Fruit fly (Drosophila melanogaster) whole organism, larva: ENCODE results near the gene Sdic3.
"Not testable (repeated sequence)": the region's sequence is repeated elsewhere in the genome, so short reads cannot be mapped to it uniquely, and the experiment has no call there.

Experiments
- noc ChIP-seq: fragments of 200-800 bp; sonication (Bioruptor generic); optimal IDR thresholded peaks from 3 replicates; lab custom pipeline; 2019; ENCODE audit warnings: missing biosample characterization, mild to moderate bottlenecking, missing genetic modification characterization, moderate library complexity

The Sdic3 gene

DNA sequence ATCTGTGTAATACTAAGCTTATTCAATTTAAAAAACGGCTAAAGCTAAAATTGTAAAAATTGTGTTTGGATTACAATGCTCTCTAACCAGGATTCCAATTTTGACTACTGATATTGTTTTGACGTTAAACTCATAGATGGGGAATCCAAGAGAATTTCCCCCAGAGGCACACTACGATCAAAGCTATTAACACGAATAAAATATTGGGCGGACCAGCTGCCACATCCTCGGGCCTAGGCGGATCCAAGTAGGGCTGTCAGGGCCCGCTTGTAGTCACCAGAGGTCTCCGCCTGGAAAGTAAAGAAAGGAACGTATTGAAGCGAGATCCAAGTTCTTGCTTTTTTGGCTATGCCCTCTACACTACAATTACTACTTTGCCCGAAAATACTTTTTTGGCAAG lies at the start of gene Sdic3:
Gene Sdic3 (minus strand): TSS at position 101 of the 400 bp plus-strand sequence.
- not testable (repeated sequence) for TF ChIP-seq noc (tag; lab: Kevin White, UChicago)

DNA sequence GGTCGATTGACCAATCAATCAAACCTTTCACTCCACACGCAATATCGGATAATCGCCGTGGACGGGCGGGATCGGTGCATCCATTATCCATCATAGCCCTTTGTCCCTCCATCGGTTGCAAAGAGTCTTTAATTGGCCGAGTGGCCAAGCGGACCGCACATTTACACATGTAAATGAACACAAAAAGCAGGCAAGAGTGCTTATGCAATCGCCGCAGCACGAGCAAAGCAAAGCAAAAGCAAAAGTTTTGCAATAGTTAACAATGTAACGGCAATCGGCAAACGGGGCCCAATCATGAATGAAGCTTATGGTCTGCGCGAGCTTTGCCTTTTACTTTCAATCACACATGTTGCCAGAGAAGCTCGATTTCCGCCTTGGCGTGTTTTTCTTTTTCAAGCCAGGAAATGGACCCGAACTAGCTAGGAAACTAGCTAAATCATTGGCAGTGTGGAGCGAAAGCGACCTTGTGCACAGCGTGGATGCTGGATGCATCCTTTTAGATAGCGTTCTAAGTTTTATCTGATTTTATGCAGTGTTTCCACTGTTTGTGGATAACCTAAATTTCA lies 49.3 kb upstream of the Sdic3 start:
- no peak for TF ChIP-seq noc (tag; lab: Kevin White, UChicago)

DNA sequence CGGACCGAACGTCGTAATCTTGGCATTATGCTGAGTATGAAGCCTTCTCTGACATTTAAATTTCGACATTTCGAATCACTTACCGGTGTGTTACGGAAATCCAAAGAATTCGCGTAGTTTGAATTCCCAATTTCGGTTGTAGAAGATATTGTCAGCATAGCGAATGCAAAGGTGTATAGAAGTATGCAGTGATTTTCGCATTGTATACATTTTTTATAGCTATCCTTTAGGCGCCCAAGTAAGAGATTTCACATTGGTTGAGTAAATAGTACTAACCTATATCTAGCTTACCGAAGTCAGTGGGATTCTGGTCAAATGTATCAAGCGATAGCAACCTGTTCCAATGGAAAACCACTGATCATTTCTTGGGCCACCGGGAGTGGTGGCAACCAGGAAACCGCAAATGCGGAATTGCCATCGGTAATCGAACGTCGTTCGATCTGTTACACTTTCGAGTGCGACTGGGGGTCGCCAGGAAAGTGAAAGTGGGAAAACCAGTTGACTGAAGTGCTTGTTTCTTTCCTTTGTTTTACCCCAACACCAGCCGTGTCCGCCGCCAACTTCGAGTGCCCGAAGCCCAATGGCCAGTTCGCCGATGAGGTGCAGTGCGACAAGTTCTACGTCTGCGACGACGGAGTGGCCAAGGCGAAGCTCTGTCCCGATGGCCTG lies 46.6 kb upstream of the Sdic3 start:
- TF ChIP-seq noc (tag; lab: Kevin White, UChicago) = no peak

DNA sequence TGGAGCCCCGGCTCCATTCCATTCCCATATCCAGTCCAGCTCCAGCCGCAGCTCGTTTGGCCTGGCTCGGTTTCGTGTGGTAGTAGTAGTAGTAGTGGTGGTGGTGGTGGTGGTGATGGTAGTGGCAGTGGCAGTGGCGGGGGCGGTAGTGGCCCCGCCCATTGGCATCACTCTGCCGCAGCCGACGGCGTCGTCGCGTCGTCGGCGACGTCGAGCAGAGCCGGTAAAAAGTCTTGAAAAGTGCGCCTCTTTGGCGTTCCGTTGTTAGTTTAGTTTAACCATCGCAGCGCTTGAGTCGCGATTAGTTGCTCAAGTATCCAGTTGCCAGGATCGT lies 45.5 kb upstream of the Sdic3 start, which contains the start of gene obst-A:
Gene obst-A (plus strand): TSS at position 248 of the 334 bp plus-strand sequence.
- no peak for TF ChIP-seq noc (tag; lab: Kevin White, UChicago)

DNA sequence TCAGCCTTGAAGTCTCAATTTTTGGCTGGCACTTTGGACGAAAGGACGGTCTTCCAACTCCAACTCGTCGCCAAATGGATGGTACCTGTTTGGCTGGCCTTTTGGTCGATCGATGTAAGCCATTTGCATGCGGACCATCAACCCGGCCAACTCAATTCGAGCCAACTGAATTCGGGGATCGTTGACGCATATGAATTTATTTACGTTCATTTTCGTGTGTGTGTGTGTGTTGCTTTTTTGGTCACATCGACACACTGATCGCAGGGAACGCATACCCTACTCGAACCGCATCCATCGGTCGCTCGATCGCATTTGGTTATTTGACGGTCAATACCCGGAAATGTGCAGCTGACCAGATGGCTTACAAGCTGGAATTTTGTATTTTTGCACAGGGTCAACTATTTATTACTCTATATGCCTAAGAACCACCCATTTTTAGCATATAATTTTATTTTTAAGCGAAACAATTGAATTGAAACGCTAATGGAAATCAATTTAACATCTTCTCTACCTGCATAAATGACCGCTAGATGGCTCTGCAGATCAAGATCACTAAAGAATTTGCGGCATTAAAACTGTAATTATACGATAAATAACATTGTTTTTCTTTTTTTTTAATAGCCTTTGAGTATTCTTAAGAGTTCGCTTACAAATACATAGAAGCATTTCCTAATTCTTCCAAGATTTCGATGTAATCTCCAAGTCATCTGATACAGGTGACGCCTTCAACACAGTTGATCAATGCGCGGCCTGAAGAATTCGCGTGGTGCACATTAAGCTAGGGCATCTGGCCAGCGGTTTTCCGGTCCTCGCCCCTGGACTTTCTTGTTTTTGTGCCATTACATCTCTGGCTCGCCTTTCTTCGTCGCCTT lies 44.9 kb upstream of the Sdic3 start:
- TF ChIP-seq noc (tag; lab: Kevin White, UChicago) = no peak

DNA sequence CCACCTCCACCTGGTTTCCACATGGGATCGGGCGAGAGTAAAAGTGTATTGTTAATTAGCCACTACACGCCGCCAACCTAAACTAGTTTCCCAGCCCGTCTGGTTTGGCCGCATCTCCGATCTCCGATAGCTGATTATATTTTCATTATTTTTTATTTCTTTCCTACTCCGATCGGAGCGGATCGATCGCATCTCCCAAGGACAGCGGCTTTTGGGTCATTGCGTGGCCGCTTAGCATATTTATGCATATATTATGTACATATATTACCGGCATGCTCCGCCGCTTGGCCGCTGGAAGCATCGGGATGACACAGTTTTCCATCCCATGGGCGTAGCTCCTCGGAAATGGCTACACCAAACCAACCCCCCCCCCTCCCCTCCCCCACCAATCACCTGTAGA lies 43.9 kb upstream of the Sdic3 start:
- TF ChIP-seq noc (tag; lab: Kevin White, UChicago) = no peak

DNA sequence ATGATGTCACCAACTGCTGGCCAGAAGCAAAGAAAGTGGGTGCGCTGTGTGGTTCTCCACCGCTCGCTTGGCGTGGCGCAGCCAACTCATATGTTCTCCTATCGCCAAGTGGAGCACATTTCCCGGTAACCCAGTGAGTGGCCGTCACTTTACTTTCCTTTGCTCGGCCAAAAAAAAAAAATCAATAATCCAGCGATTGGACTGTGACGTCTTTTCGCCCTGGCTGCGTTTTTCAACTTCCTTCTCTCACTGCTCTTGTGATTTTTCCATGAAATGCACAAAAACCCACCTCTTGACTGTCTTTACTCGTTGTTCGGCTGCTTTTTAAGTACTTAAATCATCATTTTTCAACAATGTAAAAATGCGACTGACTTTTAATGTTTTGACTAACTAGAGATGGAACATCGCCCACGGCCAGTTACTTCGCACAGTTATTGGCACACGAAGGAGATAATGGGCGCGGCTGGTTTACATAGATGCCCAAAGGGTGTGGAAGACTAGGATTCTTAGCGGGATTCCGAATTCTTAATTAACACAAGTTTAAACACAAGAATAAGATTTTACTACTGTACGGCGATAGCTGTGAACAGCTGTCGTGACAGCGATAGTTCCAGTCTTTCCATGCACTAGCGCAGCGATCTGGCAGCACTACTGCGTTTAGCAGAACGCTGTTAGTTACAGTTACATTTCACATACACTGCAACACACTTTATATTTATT lies 41.9 kb upstream of the Sdic3 start, which contains the start of gene sw:
Gene sw (minus strand): TSS at position 589 of the 720 bp plus-strand sequence.
- TF ChIP-seq noc (tag; lab: Kevin White, UChicago) = peak; percentile 38

DNA sequence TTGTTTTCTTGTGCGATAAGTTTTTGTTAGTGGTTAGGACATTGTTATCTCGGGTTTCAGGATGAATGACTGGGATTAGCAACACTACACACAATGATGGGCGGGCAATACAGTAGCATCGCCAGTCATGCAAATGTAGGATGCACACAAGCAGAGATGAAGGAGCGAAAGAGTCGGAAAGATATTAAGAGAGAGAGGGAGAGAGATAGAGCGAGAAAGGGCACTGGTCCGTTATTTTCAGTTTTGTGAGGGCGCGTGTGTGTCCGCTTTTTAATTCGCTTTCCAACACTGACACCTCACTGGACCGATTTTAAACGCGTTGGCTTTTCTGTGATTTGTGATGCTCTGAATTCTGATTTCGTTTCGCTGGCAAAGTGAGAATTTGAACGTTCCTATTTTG lies 37.6 kb upstream of the Sdic3 start:
- no peak for TF ChIP-seq noc (tag; lab: Kevin White, UChicago)

DNA sequence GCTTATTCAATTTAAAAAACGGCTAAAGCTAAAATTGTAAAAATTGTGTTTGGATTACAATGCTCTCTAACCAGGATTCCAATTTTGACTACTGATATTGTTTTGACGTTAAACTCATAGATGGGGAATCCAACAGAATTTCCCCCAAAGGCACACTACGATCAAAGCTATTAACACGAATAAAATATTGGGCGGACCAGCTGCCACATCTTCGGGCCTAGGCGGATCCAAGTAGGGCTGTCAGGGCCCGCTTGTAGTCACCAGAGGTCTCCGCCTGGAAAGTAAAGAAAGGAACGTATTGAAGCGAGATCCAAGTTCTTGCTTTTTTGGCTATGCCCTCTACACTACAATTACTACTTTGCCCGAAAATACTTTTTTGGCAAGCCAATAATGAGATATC lies 30.9 kb upstream of the Sdic3 start, which contains the start of gene Sdic4:
Gene Sdic4 (minus strand): TSS at position 101 of the 400 bp plus-strand sequence.
- not testable (repeated sequence) for TF ChIP-seq noc (tag; lab: Kevin White, UChicago)

DNA sequence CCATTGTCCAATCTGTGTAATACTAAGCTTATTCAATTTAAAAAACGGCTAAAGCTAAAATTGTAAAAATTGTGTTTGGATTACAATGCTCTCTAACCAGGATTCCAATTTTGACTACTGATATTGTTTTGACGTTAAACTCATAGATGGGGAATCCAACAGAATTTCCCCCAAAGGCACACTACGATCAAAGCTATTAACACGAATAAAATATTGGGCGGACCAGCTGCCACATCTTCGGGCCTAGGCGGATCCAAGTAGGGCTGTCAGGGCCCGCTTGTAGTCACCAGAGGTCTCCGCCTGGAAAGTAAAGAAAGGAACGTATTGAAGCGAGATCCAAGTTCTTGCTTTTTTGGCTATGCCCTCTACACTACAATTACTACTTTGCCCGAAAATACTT lies 23.1 kb upstream of the Sdic3 start, which contains the start of gene SdicC:
Gene SdicC (minus strand): TSS at position 101 of the 400 bp plus-strand sequence.
- TF ChIP-seq noc (tag; lab: Kevin White, UChicago) = not testable (repeated sequence)

DNA sequence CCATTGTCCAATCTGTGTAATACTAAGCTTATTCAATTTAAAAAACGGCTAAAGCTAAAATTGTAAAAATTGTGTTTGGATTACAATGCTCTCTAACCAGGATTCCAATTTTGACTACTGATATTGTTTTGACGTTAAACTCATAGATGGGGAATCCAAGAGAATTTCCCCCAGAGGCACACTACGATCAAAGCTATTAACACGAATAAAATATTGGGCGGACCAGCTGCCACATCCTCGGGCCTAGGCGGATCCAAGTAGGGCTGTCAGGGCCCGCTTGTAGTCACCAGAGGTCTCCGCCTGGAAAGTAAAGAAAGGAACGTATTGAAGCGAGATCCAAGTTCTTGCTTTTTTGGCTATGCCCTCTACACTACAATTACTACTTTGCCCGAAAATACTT lies 15.5 kb upstream of the Sdic3 start, which contains the start of gene SdicB:
Gene SdicB (minus strand): TSS at position 101 of the 400 bp plus-strand sequence.
- TF ChIP-seq noc (tag; lab: Kevin White, UChicago) = not testable (repeated sequence)

DNA sequence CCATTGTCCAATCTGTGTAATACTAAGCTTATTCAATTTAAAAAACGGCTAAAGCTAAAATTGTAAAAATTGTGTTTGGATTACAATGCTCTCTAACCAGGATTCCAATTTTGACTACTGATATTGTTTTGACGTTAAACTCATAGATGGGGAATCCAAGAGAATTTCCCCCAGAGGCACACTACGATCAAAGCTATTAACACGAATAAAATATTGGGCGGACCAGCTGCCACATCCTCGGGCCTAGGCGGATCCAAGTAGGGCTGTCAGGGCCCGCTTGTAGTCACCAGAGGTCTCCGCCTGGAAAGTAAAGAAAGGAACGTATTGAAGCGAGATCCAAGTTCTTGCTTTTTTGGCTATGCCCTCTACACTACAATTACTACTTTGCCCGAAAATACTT lies 7.8 kb upstream of the Sdic3 start, which contains the start of gene SdicA:
Gene SdicA (minus strand): TSS at position 101 of the 400 bp plus-strand sequence.
- TF ChIP-seq noc (tag; lab: Kevin White, UChicago) = not testable (repeated sequence)

DNA sequence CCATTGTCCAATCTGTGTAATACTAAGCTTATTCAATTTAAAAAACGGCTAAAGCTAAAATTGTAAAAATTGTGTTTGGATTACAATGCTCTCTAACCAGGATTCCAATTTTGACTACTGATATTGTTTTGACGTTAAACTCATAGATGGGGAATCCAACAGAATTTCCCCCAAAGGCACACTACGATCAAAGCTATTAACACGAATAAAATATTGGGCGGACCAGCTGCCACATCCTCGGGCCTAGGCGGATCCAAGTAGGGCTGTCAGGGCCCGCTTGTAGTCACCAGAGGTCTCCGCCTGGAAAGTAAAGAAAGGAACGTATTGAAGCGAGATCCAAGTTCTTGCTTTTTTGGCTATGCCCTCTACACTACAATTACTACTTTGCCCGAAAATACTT lies 7.6 kb downstream of the Sdic3 start, which contains the start of gene Sdic2:
Gene Sdic2 (minus strand): TSS at position 101 of the 400 bp plus-strand sequence.
- TF ChIP-seq noc (tag; lab: Kevin White, UChicago) = not testable (repeated sequence)

DNA sequence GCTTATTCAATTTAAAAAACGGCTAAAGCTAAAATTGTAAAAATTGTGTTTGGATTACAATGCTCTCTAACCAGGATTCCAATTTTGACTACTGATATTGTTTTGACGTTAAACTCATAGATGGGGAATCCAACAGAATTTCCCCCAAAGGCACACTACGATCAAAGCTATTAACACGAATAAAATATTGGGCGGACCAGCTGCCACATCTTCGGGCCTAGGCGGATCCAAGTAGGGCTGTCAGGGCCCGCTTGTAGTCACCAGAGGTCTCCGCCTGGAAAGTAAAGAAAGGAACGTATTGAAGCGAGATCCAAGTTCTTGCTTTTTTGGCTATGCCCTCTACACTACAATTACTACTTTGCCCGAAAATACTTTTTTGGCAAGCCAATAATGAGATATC lies 15.5 kb downstream of the Sdic3 start, which contains the start of gene Sdic1:
Gene Sdic1 (minus strand): TSS at position 101 of the 400 bp plus-strand sequence.
- not testable (repeated sequence) for TF ChIP-seq noc (tag; lab: Kevin White, UChicago)

DNA sequence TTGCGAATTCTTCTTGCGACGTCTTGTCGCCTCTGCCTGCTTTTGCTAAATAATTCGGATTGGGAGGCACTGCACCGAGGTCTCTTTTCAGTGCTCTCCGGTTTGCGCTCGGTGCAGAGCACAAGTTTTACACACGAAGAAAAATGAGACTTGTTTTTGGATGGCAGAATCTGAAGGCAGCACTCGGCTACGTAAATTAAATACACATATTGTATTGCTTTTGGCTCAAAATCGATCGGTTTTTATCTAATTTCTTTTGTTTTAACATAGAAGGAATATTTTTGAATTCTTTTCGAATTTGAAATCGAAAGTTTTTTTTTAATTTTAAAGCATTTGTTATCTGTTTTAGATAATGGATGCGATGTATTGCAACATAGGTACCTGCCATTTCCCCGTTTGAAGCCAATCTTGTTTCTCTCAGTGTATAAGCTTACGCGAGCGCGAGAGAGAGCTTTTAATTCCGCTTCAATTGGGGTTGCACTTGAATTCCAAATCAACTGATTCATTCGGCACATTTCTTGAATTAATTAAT lies 20.5 kb downstream of the Sdic3 start, which contains the start of gene AnxB10:
Gene AnxB10 (minus strand): TSS at position 51 of the 532 bp plus-strand sequence.
- peak; percentile 38 for TF ChIP-seq noc (tag; lab: Kevin White, UChicago)
